Fruit fly (Drosophila melanogaster) whole organism, embryonic: Measurements from ENCODE around the gene Sym.

Experiments
- Bteb2 ChIP-seq: fragments of 200-800 bp; sonication (Bioruptor generic); optimal IDR thresholded peaks from 2 replicates; lab custom pipeline; 2016; ENCODE audit warnings: missing biosample characterization, missing genetic modification characterization
- CG10654 ChIP-seq: fragments of 200-800 bp; sonication (Bioruptor generic); optimal IDR thresholded peaks from 2 replicates; lab custom pipeline; 2016; ENCODE audit warnings: missing biosample characterization, missing genetic modification characterization
- CG11504 ChIP-seq: fragments of 200-800 bp; sonication (Bioruptor generic); optimal IDR thresholded peaks from 3 replicates; lab custom pipeline; 2019; ENCODE audit warnings: missing biosample characterization, mild to moderate bottlenecking, missing genetic modification characterization, moderate library complexity
- CG12391 ChIP-seq: fragments of 200-800 bp; sonication (Bioruptor generic); optimal IDR thresholded peaks from 3 replicates; lab custom pipeline; 2018; ENCODE audit warnings: missing biosample characterization, mild to moderate bottlenecking, missing genetic modification characterization, moderate library complexity
- CG15269 ChIP-seq: fragments of 200-800 bp; sonication (Bioruptor generic); optimal IDR thresholded peaks from 2 replicates; lab custom pipeline; 2018; ENCODE audit warnings: missing biosample characterization, mild to moderate bottlenecking, missing genetic modification characterization, moderate library complexity
- CG18764 ChIP-seq: fragments of 200-800 bp; sonication (Bioruptor generic); optimal IDR thresholded peaks from 3 replicates; lab custom pipeline; 2016; ENCODE audit warnings: missing biosample characterization, missing genetic modification characterization
- CG2116 ChIP-seq: fragments of 200-800 bp; sonication (Bioruptor generic); optimal IDR thresholded peaks from 3 replicates; lab custom pipeline; 2018; ENCODE audit warnings: missing biosample characterization, mild to moderate bottlenecking, missing genetic modification characterization
- CG2120 ChIP-seq: fragments of 200-800 bp; sonication (Bioruptor generic); optimal IDR thresholded peaks from 3 replicates; lab custom pipeline; 2016; ENCODE audit warnings: missing biosample characterization, missing genetic modification characterization
- CG2199 ChIP-seq: fragments of 200-800 bp; sonication (Bioruptor generic); IDR thresholded peaks from 3 replicates; pipeline ENCODE4 v1.3.6; 2022; ENCODE audit warnings: missing biosample characterization, missing genetic modification characterization
- CG4328 ChIP-seq: fragments of 200-800 bp; sonication (Bioruptor generic); optimal IDR thresholded peaks from 3 replicates; lab custom pipeline; 2017; ENCODE audit warnings: missing biosample characterization, missing genetic modification reagents, missing genetic modification characterization
- CG4854 ChIP-seq: fragments of 200-800 bp; sonication (Bioruptor generic); optimal IDR thresholded peaks from 2 replicates; lab custom pipeline; 2016; ENCODE audit warnings: missing biosample characterization, missing genetic modification characterization, inconsistent platforms
- CG7839 ChIP-seq: fragments of 200-800 bp; sonication (Bioruptor generic); optimal IDR thresholded peaks from 3 replicates; lab custom pipeline; 2018; ENCODE audit warnings: missing biosample characterization, mild to moderate bottlenecking, missing genetic modification characterization, moderate library complexity
- CG7928 ChIP-seq: fragments of 200-800 bp; sonication (Bioruptor generic); optimal IDR thresholded peaks from 2 replicates; lab custom pipeline; 2017; ENCODE audit warnings: missing biosample characterization, mild to moderate bottlenecking, missing genetic modification characterization
- CG7963 ChIP-seq: fragments of 200-800 bp; sonication (Bioruptor generic); IDR thresholded peaks from 3 replicates; pipeline ENCODE4 v1.3.6; 2022; ENCODE audit warnings: missing biosample characterization, missing genetic modification characterization; ENCODE audit not compliant: partially characterized antibody
- Dfd ChIP-seq, 2 experiments: fragments of >200 bp; optimal IDR thresholded peaks; 2 replicates each; lab custom pipeline; 2017; ENCODE audit warnings: missing biosample characterization in 2 of 2, missing genetic modification characterization in 2 of 2
- Dip3 ChIP-seq: fragments of 200-800 bp; sonication (Bioruptor generic); optimal IDR thresholded peaks from 3 replicates; lab custom pipeline; 2016; ENCODE audit warnings: missing biosample characterization, missing genetic modification characterization
- Drgx ChIP-seq: fragments of 200-800 bp; sonication (Bioruptor generic); IDR thresholded peaks from 2 replicates; pipeline ENCODE4 v1.3.6; 2022; ENCODE audit warnings: missing biosample characterization, missing genetic modification characterization
- Ets65A ChIP-seq: fragments of 200-800 bp; sonication (Bioruptor generic); peaks from one replicate; lab custom pipeline; 2016; ENCODE audit warnings: missing biosample characterization, missing genetic modification characterization
- H15 ChIP-seq: fragments of 200-800 bp; sonication (Bioruptor generic); IDR thresholded peaks from 3 replicates; pipeline ENCODE4 v1.3.6; 2022; ENCODE audit warnings: missing biosample characterization, missing genetic modification characterization
- Hand ChIP-seq: fragments of 200-800 bp; sonication (Bioruptor generic); optimal IDR thresholded peaks from 2 replicates; lab custom pipeline; 2017; ENCODE audit warnings: mild to moderate bottlenecking, missing biosample characterization, missing genetic modification reagents, missing genetic modification characterization
- Jarid2 ChIP-seq: fragments of 200-800 bp; sonication (Bioruptor generic); optimal IDR thresholded peaks from 3 replicates; lab custom pipeline; 2017; ENCODE audit warnings: mild to moderate bottlenecking, missing biosample characterization, missing genetic modification reagents, missing genetic modification characterization
- Max ChIP-seq: fragments of 200-800 bp; sonication (Bioruptor generic); optimal IDR thresholded peaks from 2 replicates; lab custom pipeline; 2016; ENCODE audit warnings: missing biosample characterization, mild to moderate bottlenecking, missing genetic modification characterization
- Med ChIP-seq: fragments of 200-800 bp; sonication (Bioruptor generic); peaks from one replicate; lab custom pipeline; 2016; ENCODE audit warnings: missing biosample characterization, missing genetic modification characterization, mild to moderate bottlenecking, inconsistent platforms, moderate library complexity
- Neu2 ChIP-seq: fragments of 200-800 bp; sonication (Bioruptor generic); optimal IDR thresholded peaks from 3 replicates; lab custom pipeline; 2016; ENCODE audit warnings: missing biosample characterization, missing genetic modification characterization, borderline replicate concordance
- Nf-YC ChIP-seq: fragments of 200-800 bp; optimal IDR thresholded peaks from 3 replicates; lab custom pipeline; 2019; ENCODE audit warnings: missing biosample characterization, mild to moderate bottlenecking, missing genetic modification characterization, moderate library complexity
- Oaz ChIP-seq: fragments of 200-800 bp; sonication (Bioruptor generic); IDR thresholded peaks from 2 replicates; pipeline ENCODE4 v1.3.6; 2022; ENCODE audit warnings: missing biosample characterization, missing genetic modification characterization
- Poxn ChIP-seq: fragments of 200-800 bp; sonication (Bioruptor generic); IDR thresholded peaks from 2 replicates; pipeline ENCODE4 v1.3.6; 2022; ENCODE audit warnings: missing biosample characterization, missing genetic modification characterization
- Sox102F ChIP-seq: fragments of 200-800 bp; sonication (Bioruptor generic); optimal IDR thresholded peaks from 2 replicates; lab custom pipeline; 2018; ENCODE audit warnings: missing biosample characterization, mild to moderate bottlenecking, missing genetic modification characterization, moderate library complexity
- ac ChIP-seq: fragments of 200-800 bp; sonication (Bioruptor generic); optimal IDR thresholded peaks from 3 replicates; lab custom pipeline; 2017; ENCODE audit warnings: missing biosample characterization, mild to moderate bottlenecking, missing genetic modification characterization
- cato ChIP-seq: fragments of 200-800 bp; sonication (Bioruptor generic); optimal IDR thresholded peaks from 2 replicates; lab custom pipeline; 2016; ENCODE audit warnings: missing biosample characterization, missing genetic modification characterization, borderline replicate concordance
- chinmo ChIP-seq: fragments of 200-800 bp; sonication (Bioruptor generic); IDR thresholded peaks from 4 replicates; pipeline ENCODE4 v1.3.6; 2022; ENCODE audit warnings: missing biosample characterization, missing genetic modification characterization; ENCODE audit not compliant: partially characterized antibody
- ci ChIP-seq: fragments of 200-800 bp; sonication (Bioruptor generic); IDR thresholded peaks from 3 replicates; pipeline ENCODE4 v1.3.6; 2022; ENCODE audit warnings: missing biosample characterization, missing genetic modification characterization
- danr ChIP-seq: fragments of 200-800 bp; sonication (Bioruptor generic); IDR thresholded peaks from 2 replicates; pipeline ENCODE4 v1.3.6; 2022; ENCODE audit warnings: missing biosample characterization, missing genetic modification characterization
- fd3F ChIP-seq: fragments of 200-800 bp; sonication (Bioruptor generic); optimal IDR thresholded peaks from 2 replicates; lab custom pipeline; 2018; ENCODE audit warnings: missing biosample characterization, mild to moderate bottlenecking, missing genetic modification characterization, moderate library complexity
- ftz-f1 ChIP-seq: fragments of 200-800 bp; sonication (Bioruptor generic); optimal IDR thresholded peaks from 2 replicates; lab custom pipeline; 2016; ENCODE audit warnings: missing biosample characterization, missing genetic modification characterization
- gcm2 ChIP-seq: fragments of 200-800 bp; sonication (Bioruptor generic); optimal IDR thresholded peaks from 2 replicates; lab custom pipeline; 2016; ENCODE audit warnings: missing biosample characterization, missing genetic modification characterization
- gsb-n ChIP-seq: fragments of 200-800 bp; sonication (Bioruptor generic); optimal IDR thresholded peaks from 3 replicates; lab custom pipeline; 2018; ENCODE audit warnings: missing biosample characterization, mild to moderate bottlenecking, missing genetic modification characterization
- ham ChIP-seq: fragments of 200-800 bp; sonication (Bioruptor generic); IDR thresholded peaks from 2 replicates; pipeline ENCODE4 v1.3.6; 2022; ENCODE audit warnings: missing biosample characterization, missing genetic modification characterization
- inv ChIP-seq: fragments of 200-800 bp; sonication (Bioruptor generic); IDR thresholded peaks from 2 replicates; pipeline ENCODE4 v1.3.6; 2022; ENCODE audit warnings: missing biosample characterization, missing genetic modification characterization; ENCODE audit not compliant: partially characterized antibody
- lov ChIP-seq, 2 experiments: fragments of 200-800 bp in 1 of 2; fragments of >200 bp in 1 of 2; sonication (Bioruptor generic) in 1 of 2; IDR thresholded peaks in 1 of 2; optimal IDR thresholded peaks in 1 of 2; 2 replicates in 1 of 2; 3 replicates in 1 of 2; pipeline versions ENCODE4 v1.3.6 to Lab custom; 2017 to 2022; ENCODE audit warnings: missing biosample characterization in 1 of 2, missing genetic modification characterization in 1 of 2
- nom ChIP-seq: fragments of 200-800 bp; sonication (Bioruptor generic); optimal IDR thresholded peaks from 2 replicates; lab custom pipeline; 2017; ENCODE audit warnings: missing biosample characterization, missing genetic modification characterization, mild to moderate bottlenecking, moderate library complexity, missing genetic modification reagents
- pb ChIP-seq: fragments of 200-800 bp; sonication (Bioruptor generic); optimal IDR thresholded peaks from 3 replicates; lab custom pipeline; 2016; ENCODE audit warnings: missing biosample characterization, missing genetic modification characterization
- prd ChIP-seq, 3 experiments: fragments of >200 bp in 2 of 3; fragments of 200-800 bp in 1 of 3; sonication (Bioruptor generic) in 1 of 3; optimal IDR thresholded peaks in 2 of 3; IDR thresholded peaks in 1 of 3; 2 replicates in 2 of 3; 3 replicates in 1 of 3; pipeline versions ENCODE4 v1.3.6 to Lab custom; 2017 to 2022; ENCODE audit warnings: missing biosample characterization in 1 of 3, missing genetic modification characterization in 1 of 3
- tna ChIP-seq: fragments of 200-800 bp; sonication (Bioruptor generic); IDR thresholded peaks from 2 replicates; pipeline ENCODE4 v1.3.6; 2022; ENCODE audit warnings: missing biosample characterization, missing genetic modification characterization; ENCODE audit not compliant: partially characterized antibody
- toy ChIP-seq: fragments of 200-800 bp; sonication (Bioruptor generic); IDR thresholded peaks from 2 replicates; pipeline ENCODE4 v1.3.6; 2022; ENCODE audit warnings: missing biosample characterization, missing genetic modification characterization
- twi ChIP-seq: fragments of 200-800 bp; optimal IDR thresholded peaks from 2 replicates; lab custom pipeline; 2019; ENCODE audit warnings: missing biosample characterization, mild to moderate bottlenecking, missing genetic modification characterization, moderate library complexity
- wdn ChIP-seq: fragments of 200-800 bp; sonication (Bioruptor generic); IDR thresholded peaks from 2 replicates; pipeline ENCODE4 v1.3.6; 2022; ENCODE audit warnings: missing biosample characterization, missing genetic modification characterization

Sym gene

DNA sequence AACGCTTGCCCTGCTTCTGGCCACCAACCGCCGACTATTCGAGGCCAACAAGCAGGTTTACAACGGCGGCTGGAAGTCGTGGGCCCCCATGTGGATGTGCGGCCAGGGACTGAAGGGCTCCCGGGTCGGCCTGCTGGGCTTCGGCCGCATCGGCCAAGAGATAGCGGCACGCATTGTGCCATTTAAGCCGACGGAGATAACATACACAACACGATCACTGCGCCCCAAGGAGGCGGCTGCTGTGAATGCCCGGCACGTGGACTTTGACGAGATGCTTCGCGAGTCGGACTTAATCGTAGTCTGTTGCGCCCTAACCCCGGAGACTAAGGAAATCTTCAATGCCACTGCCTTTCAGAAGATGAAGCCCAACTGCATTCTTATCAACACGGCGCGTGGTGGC, 5.0 kb downstream of the Sym start:
- TF ChIP-seq H15 (GFP tag; lab: Robert Waterston, UW) (0 out of 3 replicates have a peak, but pooled peaks have one; percentile 31), Med (GFP tag; lab: Kevin White, UChicago) (peak; percentile 62), Jarid2 (GFP tag; lab: Kevin White, UChicago) (no peak), CG7963 (GFP tag; lab: Robert Waterston, UW) (0 out of 3 replicates have a peak, but pooled peaks have one; percentile 36), cato (no peak), CG7928 (GFP tag; lab: Kevin White, UChicago) (no peak), CG2120 (GFP tag; lab: Kevin White, UChicago) (no peak), tna (GFP tag; lab: Robert Waterston, UW) (no peak), nom (GFP tag; lab: Kevin White, UChicago) (peak; percentile 26), Dip3 (GFP tag; lab: Kevin White, UChicago) (no peak), CG2199 (GFP tag; lab: Robert Waterston, UW) (no peak)

- TF ChIP-seq CG4854 (GFP tag; lab: Kevin White, UChicago) (peak; percentile 9), fd3F (peak; percentile 82), gcm2 (GFP tag; lab: Kevin White, UChicago) (peak; percentile 13), pb (GFP tag; lab: Kevin White, UChicago) (no peak), CG11504 (tag; lab: Kevin White, UChicago) (peak; percentile 91), Dfd (GFP tag; optimal IDR thresholded peaks at IDR 0.05; lab: Kevin White, UChicago) (no peak), CG12391 (tag; lab: Kevin White, UChicago) (peak; percentile 94), Bteb2 (GFP tag; lab: Kevin White, UChicago) (no peak), ftz-f1 (GFP tag; lab: Kevin White, UChicago) (peak; percentile 37), inv (GFP tag; lab: Robert Waterston, UW) (no peak), Neu2 (GFP tag; lab: Kevin White, UChicago) (no peak), Max (GFP tag; lab: Kevin White, UChicago) (peak; percentile 58), Oaz (GFP tag; lab: Robert Waterston, UW) (no peak), gsb-n (tag; lab: Kevin White, UChicago) (no peak), nom (GFP tag; lab: Kevin White, UChicago) (peak; percentile 45), Sox102F (peak; percentile 90), CG7839 (tag; lab: Kevin White, UChicago) (peak; percentile 92), toy (0 out of 2 replicates have a peak, but pooled peaks have one; percentile 39), Hand (GFP tag; lab: Kevin White, UChicago) (peak; percentile 44), twi (tag; lab: Kevin White, UChicago) (peak; percentile 78), Ets65A (peak; percentile 88), CG4328 (GFP tag; lab: Kevin White, UChicago) (peak; percentile 65), CG18764 (peak; percentile 64), prd (optimal IDR thresholded peaks at IDR 0.05; lab: Kevin White, UChicago) (no peak), prd (GFP tag; IDR thresholded peaks at IDR 0.05; lab: Robert Waterston, UW) (peak; percentile 80; the same call in 2 of the 3 replicates), CG10654 (GFP tag; lab: Kevin White, UChicago) (peak; percentile 81), danr (no peak), ci (GFP tag; lab: Robert Waterston, UW) (no peak; the same call in 2 of the 3 replicates), chinmo (GFP tag; lab: Robert Waterston, UW) (no peak), lov (optimal IDR thresholded peaks at IDR 0.05; lab: Kevin White, UChicago) (no peak), lov (GFP tag; IDR thresholded peaks at IDR 0.05; lab: Robert Waterston, UW) (no peak), ac (GFP tag; lab: Kevin White, UChicago) (peak; percentile 60), wdn (GFP tag; lab: Robert Waterston, UW) (no peak), ham (GFP tag; lab: Robert Waterston, UW) (no peak), Poxn (GFP tag; lab: Robert Waterston, UW) (no peak), Drgx (GFP tag; lab: Robert Waterston, UW) (peak; percentile 77), CG2116 (GFP tag; lab: Kevin White, UChicago) (peak; percentile 69), CG15269 (peak; percentile 88), Nf-YC (tag; lab: Kevin White, UChicago) (peak; percentile 72)
Observed at dm6 chr3R:5736305-5736869, 5.9 kb downstream of the Sym start, which contains the start of the genes CG2100 and CG1236. TSS of gene CG2100 (minus strand) at chr3R:5736355. TSS of gene CG1236 (plus strand) at chr3R:5736748.
